Worm (Caenorhabditis elegans): ENCODE data around the gene T26E4.18.

Gene T26E4.18

DNA sequence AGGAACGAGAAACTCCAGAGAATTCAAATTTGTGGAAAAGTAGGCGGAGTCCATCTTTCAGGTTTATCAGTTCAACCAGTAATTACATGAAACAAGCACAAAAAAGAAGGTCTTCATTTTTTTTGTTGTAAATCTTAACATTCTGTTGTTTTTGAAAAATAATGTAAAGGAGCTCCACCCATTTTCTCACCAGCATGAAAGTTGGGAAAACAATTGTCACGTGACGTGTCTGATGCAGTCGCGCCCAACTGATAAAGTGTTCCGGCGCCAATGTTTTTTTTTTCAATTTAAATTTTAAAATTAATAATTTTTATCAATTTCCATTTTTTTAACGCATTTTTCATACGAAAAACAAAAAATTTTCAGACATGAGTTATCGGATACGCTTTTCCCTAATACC lies 34.6 kb downstream of the T26E4.18 start, which contains the start of gene F57A10.4:
F57A10.4 (plus strand) TSS at position 367 of the 400 bp plus-strand sequence.
- TF ChIP-seq ces-1 (GFP tag; optimal IDR thresholded peaks at IDR 0.05) (no peak), unc-120 (tag; optimal IDR thresholded peaks at IDR 0.05; ENCODE audit: poor library complexity, severe bottlenecking) (no peak), tbx-8 (GFP tag; optimal IDR thresholded peaks at IDR 0.05) (no peak), sptf-1 (tag; optimal IDR thresholded peaks at IDR 0.05) (no peak), pha-4 (tag; optimal IDR thresholded peaks at IDR 0.05) (no peak), M03D4.4 (tag; optimal IDR thresholded peaks at IDR 0.05) (no peak), ceh-43 (GFP tag; optimal IDR thresholded peaks at IDR 0.05) (no peak), unc-62 (GFP tag; optimal IDR thresholded peaks at IDR 0.05) (no peak), snpc-4 (tag; optimal IDR thresholded peaks at IDR 0.05) (no peak), blmp-1 (tag; optimal IDR thresholded peaks at IDR 0.05) (no peak), sem-2 (GFP tag; optimal IDR thresholded peaks at IDR 0.05) (no peak), ceh-39 (tag; optimal IDR thresholded peaks at IDR 0.05) (no peak), drap-1 (GFP tag; optimal IDR thresholded peaks at IDR 0.05) (no peak), ztf-11 (tag; optimal IDR thresholded peaks at IDR 0.05) (no peak), ceh-83 (GFP tag; optimal IDR thresholded peaks at IDR 0.05) (no peak), mep-1 (tag; optimal IDR thresholded peaks at IDR 0.05) (no peak), mab-5 (tag; optimal IDR thresholded peaks at IDR 0.05) (no peak)

DNA sequence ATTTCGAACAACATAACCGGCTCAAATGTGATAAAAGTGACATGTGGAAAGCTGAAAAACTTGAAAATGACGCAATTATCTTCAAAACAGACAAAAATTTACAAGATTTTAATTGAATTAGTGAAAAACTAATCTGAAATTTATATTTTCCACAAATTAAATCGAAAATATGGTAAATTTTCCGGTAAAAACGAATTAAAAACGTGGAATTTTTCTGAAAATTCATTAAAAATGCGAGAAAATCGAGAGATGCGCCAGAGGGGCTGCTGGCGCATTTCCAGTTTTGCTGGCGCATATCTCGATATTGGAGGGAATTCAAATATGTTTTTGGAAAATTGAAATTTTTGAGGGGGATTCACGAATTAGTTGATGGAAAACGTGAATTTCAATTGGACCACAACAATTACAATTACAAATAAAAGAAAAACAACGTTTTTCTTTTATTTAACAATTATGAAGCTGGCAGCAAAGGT lies 37.5 kb downstream of the T26E4.18 start, which contains the start of the genes haf-3 and F57A10.2:
haf-3 (minus strand) TSS at position 51 of the 473 bp plus-strand sequence.
F57A10.2 (plus strand) TSS at position 454 of the 473 bp plus-strand sequence.
- TF ChIP-seq nhr-76 (tag; optimal IDR thresholded peaks at IDR 0.05) (no peak), nhr-2 (tag; optimal IDR thresholded peaks at IDR 0.05) (no peak), ceh-39 (tag; optimal IDR thresholded peaks at IDR 0.05) (peak; percentile 43), nhr-12 (tag; optimal IDR thresholded peaks at IDR 0.05) (no peak), nhr-28 (tag; optimal IDR thresholded peaks at IDR 0.05) (no peak), sem-2 (GFP tag; optimal IDR thresholded peaks at IDR 0.05) (no peak), ham-2 (GFP tag; optimal IDR thresholded peaks at IDR 0.05) (no peak), flh-1 (GFP tag; optimal IDR thresholded peaks at IDR 0.05) (no peak), M03D4.4 (tag; optimal IDR thresholded peaks at IDR 0.05) (peak; percentile 46), drap-1 (GFP tag; optimal IDR thresholded peaks at IDR 0.05) (peak; percentile 79), ceh-83 (GFP tag; optimal IDR thresholded peaks at IDR 0.05) (no peak), hlh-1 (tag; optimal IDR thresholded peaks at IDR 0.05) (peak; percentile 23), lin-13 (tag; optimal IDR thresholded peaks at IDR 0.05) (peak; percentile 85), tbx-8 (GFP tag; optimal IDR thresholded peaks at IDR 0.05) (no peak), unc-120 (tag; optimal IDR thresholded peaks at IDR 0.05; ENCODE audit: poor library complexity, severe bottlenecking) (no peak), lsy-2 (tag; optimal IDR thresholded peaks at IDR 0.05) (peak; percentile 77), zip-8 (tag; optimal IDR thresholded peaks at IDR 0.05) (no peak), mls-2 (tag; optimal IDR thresholded peaks at IDR 0.05) (no peak), elt-1 (tag; optimal IDR thresholded peaks at IDR 0.05; ENCODE audit: borderline replicate concordance, insufficient read depth) (peak; percentile 11), pha-4 (tag; optimal IDR thresholded peaks at IDR 0.05) (peak; percentile 48), sptf-1 (tag; optimal IDR thresholded peaks at IDR 0.05) (peak; percentile 74), nhr-237 (tag; optimal IDR thresholded peaks at IDR 0.05) (peak; percentile 82), mep-1 (tag; optimal IDR thresholded peaks at IDR 0.05) (peak; percentile 91), snpc-4 (tag; optimal IDR thresholded peaks at IDR 0.05) (no peak), cnd-1 (tag; optimal IDR thresholded peaks at IDR 0.05) (no peak), unc-39 (tag; optimal IDR thresholded peaks at IDR 0.05) (no peak), elt-3 (tag; optimal IDR thresholded peaks at IDR 0.05) (no peak), ces-1 (GFP tag; optimal IDR thresholded peaks at IDR 0.05) (peak; percentile 67), mab-5 (tag; optimal IDR thresholded peaks at IDR 0.05) (peak; percentile 62), lin-32 (GFP tag; optimal IDR thresholded peaks at IDR 0.05) (no peak), ceh-43 (GFP tag; optimal IDR thresholded peaks at IDR 0.05) (no peak), ztf-11 (tag; optimal IDR thresholded peaks at IDR 0.05) (no peak), blmp-1 (tag; optimal IDR thresholded peaks at IDR 0.05) (no peak), bed-3 (GFP tag; optimal IDR thresholded peaks at IDR 0.05) (no peak), unc-62 (GFP tag; optimal IDR thresholded peaks at IDR 0.05) (no peak)

DNA sequence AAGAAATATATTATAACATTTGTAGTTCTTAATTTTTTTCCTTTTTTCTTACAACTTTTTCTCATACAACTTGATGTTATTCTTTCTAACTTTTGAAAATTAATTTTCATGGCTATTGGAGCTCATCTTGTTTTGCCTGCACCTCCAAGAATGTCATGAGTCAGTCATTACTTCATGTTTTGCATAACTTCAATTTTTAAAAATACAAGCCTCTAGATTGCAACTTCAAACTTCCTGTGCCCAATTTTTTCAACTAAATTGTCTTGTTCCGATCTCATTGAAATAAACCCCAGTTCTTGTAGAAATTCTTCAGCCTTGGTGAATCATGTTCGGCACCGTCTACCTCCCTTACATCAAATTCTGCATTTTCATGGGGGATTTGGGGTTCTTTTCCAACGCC lies 45.2 kb downstream of the T26E4.18 start, which contains the start of gene str-9:
str-9 (plus strand) TSS at position 301 of the 400 bp plus-strand sequence.
- no peak for TF ChIP-seq unc-39 (tag; optimal IDR thresholded peaks at IDR 0.05)
